Worm (Caenorhabditis elegans): ENCODE data around the gene mrck-1.
A peak's percentile ranks its signal among the peaks of the same experiment; 100 is the strongest.

Gene mrck-1

ce11 chrV:6277178-6277834 is 10.2 kb upstream of the mrck-1 start:
- peak; percentile 41 for TF ChIP-seq nhr-25 (tag; optimal IDR thresholded peaks at IDR 0.05)
- TF ChIP-seq nhr-43 (tag; optimal IDR thresholded peaks at IDR 0.05; ENCODE audit: poor library complexity, severe bottlenecking), result peak; percentile 21
- TF ChIP-seq jun-1 (tag; optimal IDR thresholded peaks at IDR 0.05), result peak; percentile 20
- no peak for TF ChIP-seq nfya-1 (tag; optimal IDR thresholded peaks at IDR 0.05; ENCODE audit: insufficient read depth)
- TF ChIP-seq ama-1 (optimal IDR thresholded peaks at IDR 0.05), result peak; percentile 2
- TF ChIP-seq elt-2 (tag; optimal IDR thresholded peaks at IDR 0.05), result no peak
- no peak for TF ChIP-seq nhr-77 (tag; optimal IDR thresholded peaks at IDR 0.05)

- TF ChIP-seq ZK546.5 (tag; optimal IDR thresholded peaks at IDR 0.05) (no peak), skn-1 (tag; optimal IDR thresholded peaks at IDR 0.05) (no peak), ceh-28 (tag; optimal IDR thresholded peaks at IDR 0.05) (peak; percentile 22), egl-5 (tag; optimal IDR thresholded peaks at IDR 0.05) (no peak), daf-12 (tag; optimal IDR thresholded peaks at IDR 0.05) (no peak), jun-1 (tag; optimal IDR thresholded peaks at IDR 0.05) (peak; percentile 80), elt-1 (tag; optimal IDR thresholded peaks at IDR 0.05) (no peak), elt-3 (tag; optimal IDR thresholded peaks at IDR 0.05) (peak in 1 of 3 experiments; percentile 75), elt-2 (tag; optimal IDR thresholded peaks at IDR 0.05) (peak; percentile 99), ceh-9 (tag; optimal IDR thresholded peaks at IDR 0.05) (no peak), nfya-1 (tag; optimal IDR thresholded peaks at IDR 0.05; ENCODE audit: insufficient read depth) (peak; percentile 16), egl-27 (tag; optimal IDR thresholded peaks at IDR 0.05) (peak; percentile 37), nhr-23 (tag; optimal IDR thresholded peaks at IDR 0.05) (peak; percentile 27), ceh-16 (tag; optimal IDR thresholded peaks at IDR 0.05) (no peak), nhr-11 (tag; optimal IDR thresholded peaks at IDR 0.05) (no peak), lin-39 (tag; optimal IDR thresholded peaks at IDR 0.05) (no peak), eor-1 (tag; optimal IDR thresholded peaks at IDR 0.05) (no peak), R02D3.7 (tag; optimal IDR thresholded peaks at IDR 0.05) (no peak), fkh-10 (GFP tag; optimal IDR thresholded peaks at IDR 0.05) (no peak), ama-1 (optimal IDR thresholded peaks at IDR 0.05) (peak; percentile 86), unc-39 (tag; optimal IDR thresholded peaks at IDR 0.05) (no peak), lin-15B (tag; optimal IDR thresholded peaks at IDR 0.05) (no peak), nhr-43 (tag; optimal IDR thresholded peaks at IDR 0.05; ENCODE audit: poor library complexity, severe bottlenecking) (peak; percentile 84), nhr-77 (tag; optimal IDR thresholded peaks at IDR 0.05) (no peak), hmg-11 (tag; optimal IDR thresholded peaks at IDR 0.05) (no peak), ztf-11 (tag; optimal IDR thresholded peaks at IDR 0.05) (no peak), nhr-237 (tag; optimal IDR thresholded peaks at IDR 0.05) (no peak), nhr-25 (tag; optimal IDR thresholded peaks at IDR 0.05) (peak; percentile 72), nhr-76 (tag; optimal IDR thresholded peaks at IDR 0.05) (no peak), tbx-2 (tag; optimal IDR thresholded peaks at IDR 0.05) (no peak), snpc-4 (tag; optimal IDR thresholded peaks at IDR 0.05) (no peak), unc-62 (GFP tag; optimal IDR thresholded peaks at IDR 0.05) (no peak), ztf-4 (tag; optimal IDR thresholded peaks at IDR 0.05) (no peak), ceh-82 (tag; optimal IDR thresholded peaks at IDR 0.05) (no peak), zag-1 (tag; optimal IDR thresholded peaks at IDR 0.05) (no peak), nhr-28 (tag; optimal IDR thresholded peaks at IDR 0.05) (no peak), nhr-67 (tag; optimal IDR thresholded peaks at IDR 0.05) (no peak), mml-1 (tag; optimal IDR thresholded peaks at IDR 0.05) (no peak), pqm-1 (tag; optimal IDR thresholded peaks at IDR 0.05) (peak; percentile 96), pha-4 (tag; optimal IDR thresholded peaks at IDR 0.05) (peak; percentile 8), sea-2 (GFP tag; optimal IDR thresholded peaks at IDR 0.05) (no peak), fkh-2 (tag; optimal IDR thresholded peaks at IDR 0.05) (no peak), nhr-12 (tag; optimal IDR thresholded peaks at IDR 0.05) (no peak), fos-1 (tag; optimal IDR thresholded peaks at IDR 0.05) (no peak), aly-2 (tag; optimal IDR thresholded peaks at IDR 0.05) (no peak), mdl-1 (tag; optimal IDR thresholded peaks at IDR 0.05) (no peak), lsy-12 (tag; optimal IDR thresholded peaks at IDR 0.05) (peak; percentile 32)
These were observed 9.1 kb upstream of the mrck-1 start, which contains the start of gene F31F7.1 for ce11 chrV:6276205-6276604. F31F7.1 (plus strand) TSS chrV:6276439.
